Fruit fly (Drosophila melanogaster) whole organism, embryonic: ENCODE measurements around the gene Hr38.

Experiments
- Asciz ChIP-seq: fragments of 200-800 bp; sonication (Bioruptor generic); optimal IDR thresholded peaks from 2 replicates; lab custom pipeline; 2017; ENCODE audit warnings: missing biosample characterization, mild to moderate bottlenecking, missing genetic modification characterization, missing genetic modification reagents
- Atf-2 ChIP-seq: fragments of 200-800 bp; sonication (Bioruptor generic); optimal IDR thresholded peaks from 2 replicates; lab custom pipeline; 2016; ENCODE audit warnings: missing biosample characterization, missing genetic modification characterization
- Awh ChIP-seq: fragments of 200-800 bp; sonication (Bioruptor generic); IDR thresholded peaks from 2 replicates; pipeline ENCODE4, ENCODE4 v1.3.6; 2022; ENCODE audit warnings: missing biosample characterization, missing genetic modification characterization
- B-H1 ChIP-seq: fragments of 200-800 bp; sonication (Bioruptor generic); IDR thresholded peaks from 3 replicates; pipeline ENCODE4 v1.3.6; 2022; ENCODE audit warnings: missing biosample characterization, missing genetic modification characterization
- BtbVII ChIP-seq: fragments of 200-800 bp; sonication (Bioruptor generic); optimal IDR thresholded peaks from 3 replicates; lab custom pipeline; 2017; ENCODE audit warnings: missing biosample characterization, mild to moderate bottlenecking, missing genetic modification characterization
- CG10147 ChIP-seq: fragments of 200-800 bp; sonication (Bioruptor generic); optimal IDR thresholded peaks from 2 replicates; lab custom pipeline; 2019; ENCODE audit warnings: missing biosample characterization, mild to moderate bottlenecking, missing genetic modification characterization, moderate library complexity
- CG10543 ChIP-seq: fragments of 200-800 bp; sonication (Bioruptor generic); optimal IDR thresholded peaks from 3 replicates; lab custom pipeline; 2017; ENCODE audit warnings: missing biosample characterization, mild to moderate bottlenecking, missing genetic modification characterization, moderate library complexity
- CG12659 ChIP-seq: fragments of 200-800 bp; sonication (Bioruptor generic); optimal IDR thresholded peaks from 3 replicates; lab custom pipeline; 2017; ENCODE audit warnings: mild to moderate bottlenecking, missing biosample characterization, missing genetic modification reagents, missing genetic modification characterization
- CG12942 ChIP-seq: fragments of 200-800 bp; sonication (Bioruptor generic); optimal IDR thresholded peaks from 3 replicates; lab custom pipeline; 2016; ENCODE audit warnings: missing biosample characterization, missing genetic modification characterization
- CG13624 ChIP-seq: fragments of 200-800 bp; sonication (Bioruptor generic); optimal IDR thresholded peaks from 2 replicates; lab custom pipeline; 2016; ENCODE audit warnings: missing biosample characterization, missing genetic modification characterization
- CG15479 ChIP-seq: fragments of 200-800 bp; sonication (Bioruptor generic); optimal IDR thresholded peaks from 3 replicates; lab custom pipeline; 2019; ENCODE audit warnings: missing biosample characterization, mild to moderate bottlenecking, missing genetic modification characterization, moderate library complexity
- CG16813 ChIP-seq: fragments of 200-800 bp; sonication (Bioruptor generic); IDR thresholded peaks from 3 replicates; pipeline ENCODE4 v1.3.6; 2022; ENCODE audit warnings: missing biosample characterization, missing genetic modification characterization; ENCODE audit not compliant: partially characterized antibody
- CG31441 ChIP-seq: fragments of 200-800 bp; sonication (Bioruptor generic); IDR thresholded peaks from 2 replicates; pipeline ENCODE4 v1.3.6; 2022; ENCODE audit warnings: missing biosample characterization, missing genetic modification characterization
- CG33557 ChIP-seq: fragments of 200-800 bp; sonication (Bioruptor generic); optimal IDR thresholded peaks from 2 replicates; lab custom pipeline; 2019; ENCODE audit warnings: missing biosample characterization, mild to moderate bottlenecking, missing genetic modification characterization, moderate library complexity
- CG3407 ChIP-seq: fragments of 200-800 bp; sonication (Bioruptor generic); optimal IDR thresholded peaks from 2 replicates; lab custom pipeline; 2018; ENCODE audit warnings: missing biosample characterization, mild to moderate bottlenecking, missing genetic modification characterization
- CG4617 ChIP-seq: fragments of 200-800 bp; sonication (Bioruptor generic); optimal IDR thresholded peaks from 3 replicates; lab custom pipeline; 2016; ENCODE audit warnings: missing biosample characterization, missing genetic modification characterization, borderline replicate concordance
- CG4707 ChIP-seq: fragments of 200-800 bp; sonication (Bioruptor generic); optimal IDR thresholded peaks from 2 replicates; lab custom pipeline; 2018; ENCODE audit warnings: missing biosample characterization, mild to moderate bottlenecking, missing genetic modification characterization, moderate library complexity
- CG6791 ChIP-seq: fragments of 200-800 bp; sonication (Bioruptor generic); IDR thresholded peaks from 3 replicates; pipeline ENCODE4 v1.3.6; 2022; ENCODE audit warnings: missing biosample characterization, missing genetic modification characterization; ENCODE audit not compliant: partially characterized antibody
- Camta ChIP-seq: fragments of 200-800 bp; sonication (Bioruptor generic); optimal IDR thresholded peaks from 2 replicates; lab custom pipeline; 2016; ENCODE audit warnings: missing biosample characterization, missing genetic modification characterization
- D19A ChIP-seq: fragments of 200-800 bp; optimal IDR thresholded peaks from 3 replicates; lab custom pipeline; 2019; ENCODE audit warnings: missing biosample characterization, mild to moderate bottlenecking, missing genetic modification characterization, moderate library complexity
- Dfd ChIP-seq, 2 experiments: fragments of >200 bp; optimal IDR thresholded peaks; 2 replicates each; lab custom pipeline; 2017; ENCODE audit warnings: missing biosample characterization in 2 of 2, missing genetic modification characterization in 2 of 2
- E2f1 ChIP-seq: fragments of 200-800 bp; sonication (Bioruptor generic); IDR thresholded peaks from 2 replicates; pipeline ENCODE4 v1.3.6; 2022; ENCODE audit warnings: missing biosample characterization, missing genetic modification characterization
- Fer3 ChIP-seq: fragments of 200-800 bp; sonication (Bioruptor generic); optimal IDR thresholded peaks from 2 replicates; lab custom pipeline; 2018; ENCODE audit warnings: missing biosample characterization, mild to moderate bottlenecking, missing genetic modification characterization, moderate library complexity
- H15 ChIP-seq: fragments of 200-800 bp; sonication (Bioruptor generic); IDR thresholded peaks from 3 replicates; pipeline ENCODE4 v1.3.6; 2022; ENCODE audit warnings: missing biosample characterization, missing genetic modification characterization
- H2.0 ChIP-seq: fragments of 200-800 bp; sonication (Bioruptor generic); IDR thresholded peaks from 2 replicates; pipeline ENCODE4 v1.3.6; 2022; ENCODE audit warnings: missing biosample characterization, missing genetic modification characterization
- HLH4C ChIP-seq: fragments of 200-800 bp; sonication (Bioruptor generic); IDR thresholded peaks from 3 replicates; pipeline ENCODE4 v1.3.6; 2022; ENCODE audit warnings: missing biosample characterization, missing genetic modification characterization; ENCODE audit not compliant: partially characterized antibody
- HLHmδ ChIP-seq: fragments of 200-800 bp; sonication (Bioruptor generic); optimal IDR thresholded peaks from 2 replicates; lab custom pipeline; 2018; ENCODE audit warnings: missing biosample characterization, mild to moderate bottlenecking, missing genetic modification characterization, moderate library complexity
- Hand ChIP-seq: fragments of 200-800 bp; sonication (Bioruptor generic); optimal IDR thresholded peaks from 2 replicates; lab custom pipeline; 2017; ENCODE audit warnings: mild to moderate bottlenecking, missing biosample characterization, missing genetic modification reagents, missing genetic modification characterization
- HmgZ ChIP-seq: fragments of 200-800 bp; sonication (Bioruptor generic); optimal IDR thresholded peaks from 2 replicates; lab custom pipeline; 2018; ENCODE audit warnings: missing biosample characterization, mild to moderate bottlenecking, missing genetic modification characterization
- Lhr ChIP-seq: fragments of 200-800 bp; sonication (Bioruptor generic); optimal IDR thresholded peaks from 3 replicates; lab custom pipeline; 2017; ENCODE audit warnings: mild to moderate bottlenecking, missing biosample characterization, missing genetic modification reagents, missing genetic modification characterization
- Mrtf ChIP-seq: fragments of 200-800 bp; sonication (Bioruptor generic); IDR thresholded peaks from 3 replicates; pipeline ENCODE4 v1.3.6; 2022; ENCODE audit warnings: missing biosample characterization, missing genetic modification characterization
- Neu2 ChIP-seq: fragments of 200-800 bp; sonication (Bioruptor generic); optimal IDR thresholded peaks from 3 replicates; lab custom pipeline; 2016; ENCODE audit warnings: missing biosample characterization, missing genetic modification characterization, borderline replicate concordance
- Side ChIP-seq: fragments of 200-800 bp; sonication (Bioruptor generic); optimal IDR thresholded peaks from 2 replicates; lab custom pipeline; 2016; ENCODE audit warnings: missing biosample characterization, missing genetic modification characterization
- Sox100B ChIP-seq: fragments of 200-800 bp; sonication (Bioruptor generic); optimal IDR thresholded peaks from 3 replicates; lab custom pipeline; 2018; ENCODE audit warnings: missing biosample characterization, mild to moderate bottlenecking, missing genetic modification characterization
- cg ChIP-seq: fragments of 200-800 bp; sonication (Bioruptor generic); optimal IDR thresholded peaks from 3 replicates; lab custom pipeline; 2019; ENCODE audit warnings: missing biosample characterization, mild to moderate bottlenecking, missing genetic modification characterization, moderate library complexity
- chinmo ChIP-seq: fragments of 200-800 bp; sonication (Bioruptor generic); IDR thresholded peaks from 4 replicates; pipeline ENCODE4 v1.3.6; 2022; ENCODE audit warnings: missing biosample characterization, missing genetic modification characterization; ENCODE audit not compliant: partially characterized antibody
- eve ChIP-seq, 2 experiments: fragments of >200 bp; optimal IDR thresholded peaks; 2 replicates each; lab custom pipeline; 2017; ENCODE audit warnings: missing biosample characterization in 2 of 2, missing genetic modification characterization in 2 of 2
- lab ChIP-seq: fragments of 200-800 bp; sonication (Bioruptor generic); optimal IDR thresholded peaks from 3 replicates; lab custom pipeline; 2017; ENCODE audit warnings: missing biosample characterization, missing genetic modification characterization, mild to moderate bottlenecking, moderate library complexity, missing genetic modification reagents
- nerfin-1 ChIP-seq: fragments of 200-800 bp; sonication (Bioruptor generic); optimal IDR thresholded peaks from 3 replicates; lab custom pipeline; 2019; ENCODE audit warnings: missing biosample characterization, mild to moderate bottlenecking, missing genetic modification characterization, moderate library complexity
- nerfin-2 ChIP-seq: fragments of 200-800 bp; sonication (Bioruptor generic); IDR thresholded peaks from 2 replicates; pipeline ENCODE4 v1.3.6; 2022; ENCODE audit warnings: missing biosample characterization, missing genetic modification characterization; ENCODE audit not compliant: partially characterized antibody
- nmo ChIP-seq: fragments of 200-800 bp; sonication (Bioruptor generic); optimal IDR thresholded peaks from 2 replicates; lab custom pipeline; 2018; ENCODE audit warnings: missing biosample characterization, mild to moderate bottlenecking, missing genetic modification characterization, moderate library complexity
- phol ChIP-seq: fragments of 200-800 bp; sonication (Bioruptor generic); optimal IDR thresholded peaks from 3 replicates; lab custom pipeline; 2018; ENCODE audit warnings: missing biosample characterization, mild to moderate bottlenecking, missing genetic modification characterization, moderate library complexity
- scrt ChIP-seq: fragments of 200-800 bp; sonication (Bioruptor generic); optimal IDR thresholded peaks from 2 replicates; lab custom pipeline; 2018; ENCODE audit warnings: missing biosample characterization, mild to moderate bottlenecking, missing genetic modification characterization, moderate library complexity
- so ChIP-seq: fragments of 200-800 bp; sonication (Bioruptor generic); IDR thresholded peaks from 3 replicates; pipeline ENCODE4 v1.3.6; 2022; ENCODE audit warnings: missing biosample characterization, missing genetic modification characterization
- sqz ChIP-seq: fragments of 200-800 bp; sonication (Bioruptor generic); optimal IDR thresholded peaks from 3 replicates; lab custom pipeline; 2018; ENCODE audit warnings: missing biosample characterization, mild to moderate bottlenecking, missing genetic modification characterization
- sug ChIP-seq: fragments of 200-800 bp; optimal IDR thresholded peaks from 2 replicates; lab custom pipeline; 2019; ENCODE audit warnings: missing biosample characterization, mild to moderate bottlenecking, missing genetic modification characterization, moderate library complexity
- vnd ChIP-seq: fragments of 200-800 bp; sonication (Bioruptor generic); IDR thresholded peaks from 3 replicates; pipeline ENCODE4 v1.3.6; 2022; ENCODE audit warnings: missing biosample characterization, missing genetic modification characterization; ENCODE audit not compliant: partially characterized antibody
- wor ChIP-seq: fragments of 200-800 bp; sonication (Bioruptor generic); IDR thresholded peaks from 2 replicates; pipeline ENCODE4 v1.3.6; 2022; ENCODE audit warnings: missing biosample characterization, missing genetic modification characterization
- yki ChIP-seq: fragments of >200 bp; optimal IDR thresholded peaks from 3 replicates; lab custom pipeline; 2018

Gene Hr38

DNA sequence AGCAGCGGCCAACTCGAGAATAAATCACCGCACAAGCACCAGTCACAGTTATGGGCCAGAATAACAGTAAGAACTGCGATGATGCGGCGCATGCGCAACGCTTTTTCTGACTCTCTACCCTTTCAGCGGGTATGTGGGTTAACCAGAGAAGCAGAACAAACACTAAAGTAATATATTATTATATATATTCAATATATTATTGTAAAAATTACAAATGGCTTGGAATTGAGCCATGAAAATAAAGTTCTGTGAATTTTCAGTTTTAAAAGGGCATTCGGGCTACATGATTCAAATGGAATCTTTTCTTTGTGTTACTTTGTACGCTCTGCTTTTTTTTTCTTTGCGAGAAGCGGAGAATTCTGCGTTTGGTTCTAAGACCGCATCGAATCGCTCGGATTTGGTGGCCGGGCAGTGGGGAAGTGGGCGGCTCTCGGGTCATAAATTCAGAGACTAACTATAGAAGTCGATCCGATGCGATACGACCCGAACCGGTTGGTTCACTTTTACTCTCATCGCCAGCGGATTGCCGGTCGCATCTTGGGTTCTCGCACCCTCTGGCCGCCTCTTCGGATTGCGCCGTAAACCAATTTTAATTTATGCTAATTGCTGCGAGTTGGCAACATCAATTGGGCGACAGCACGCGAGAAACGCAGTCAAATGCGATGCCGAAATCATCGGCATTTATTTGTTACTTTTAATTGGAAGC is 13.7 kb downstream of the Hr38 start (continued):
- no peak for TF ChIP-seq Dfd (GFP tag; optimal IDR thresholded peaks at IDR 0.05; lab: Kevin White, UChicago)
- TF ChIP-seq H15, result 0 out of 3 replicates have a peak, but pooled peaks have one; percentile 19
- no peak for TF ChIP-seq CG3407 (GFP tag; lab: Kevin White, UChicago)
- no peak for TF ChIP-seq Neu2 (GFP tag; lab: Kevin White, UChicago)
- peak; percentile 35 for TF ChIP-seq lab (GFP tag; lab: Kevin White, UChicago)
- TF ChIP-seq CG10147 (GFP tag; lab: Kevin White, UChicago), result no peak
- TF ChIP-seq HLHmδ (GFP tag; lab: Kevin White, UChicago), result no peak
- no peak for TF ChIP-seq CG12659 (GFP tag; lab: Kevin White, UChicago)
- no peak for TF ChIP-seq nerfin-2 (GFP tag; lab: Robert Waterston, UW)
- no peak for TF ChIP-seq CG10543
- TF ChIP-seq Side (GFP tag; lab: Kevin White, UChicago), result no peak
- no peak for TF ChIP-seq nerfin-1 (tag; lab: Kevin White, UChicago)
- no peak for TF ChIP-seq CG16813 (GFP tag; lab: Robert Waterston, UW)
- no peak for TF ChIP-seq CG33557
- TF ChIP-seq H2.0 (GFP tag; lab: Robert Waterston, UW), result no peak
- no peak for TF ChIP-seq Hand
- no peak for TF ChIP-seq phol (tag; lab: Kevin White, UChicago)
- no peak for TF ChIP-seq vnd
- peak; percentile 84 for TF ChIP-seq D19A (tag; lab: Kevin White, UChicago)
- no peak for TF ChIP-seq CG4707 (GFP tag; lab: Kevin White, UChicago)
- no peak for TF ChIP-seq Asciz (GFP tag; lab: Kevin White, UChicago)
- TF ChIP-seq Mrtf, result no peak
- TF ChIP-seq CG15479 (GFP tag; lab: Kevin White, UChicago), result no peak
- TF ChIP-seq BtbVII (GFP tag; lab: Kevin White, UChicago), result no peak
- no peak for TF ChIP-seq Atf-2
- TF ChIP-seq scrt (GFP tag; lab: Kevin White, UChicago), result no peak
- TF ChIP-seq HmgZ, result no peak
- TF ChIP-seq nmo (GFP tag; lab: Kevin White, UChicago), result peak; percentile 50
- no peak for TF ChIP-seq Fer3 (tag; lab: Kevin White, UChicago)
- no peak for TF ChIP-seq Lhr (GFP tag; lab: Kevin White, UChicago)
- no peak for TF ChIP-seq CG4617 (GFP tag; lab: Kevin White, UChicago)
- TF ChIP-seq Awh, result no peak
- TF ChIP-seq CG12942 (GFP tag; lab: Kevin White, UChicago), result no peak
- peak; percentile 37; the same call in 1 of the 2 replicates for TF ChIP-seq CG31441
- TF ChIP-seq Sox100B (GFP tag; lab: Kevin White, UChicago), result no peak
- TF ChIP-seq HLH4C (GFP tag; lab: Robert Waterston, UW), result no peak
- no peak for TF ChIP-seq eve (GFP tag; optimal IDR thresholded peaks at IDR 0.05; lab: Kevin White, UChicago)
- no peak for TF ChIP-seq yki
- no peak for TF ChIP-seq B-H1 (GFP tag; lab: Robert Waterston, UW)
- no peak for TF ChIP-seq Camta
- TF ChIP-seq so, result no peak
- TF ChIP-seq CG6791 (GFP tag; lab: Robert Waterston, UW), result no peak
- no peak for TF ChIP-seq wor
- TF ChIP-seq E2f1, result no peak
- TF ChIP-seq CG13624, result no peak
- TF ChIP-seq cg, result no peak
- TF ChIP-seq sug (tag; lab: Kevin White, UChicago), result no peak
- no peak for TF ChIP-seq sqz (GFP tag; lab: Kevin White, UChicago)
- TF ChIP-seq chinmo (GFP tag; lab: Robert Waterston, UW), result peak; percentile 72; the same call in 2 of the 4 replicates
